Fruit fly (Drosophila melanogaster) whole organism, prepupa: ENCODE data around the gene CG13654.

Source experiments
- CG10669 ChIP-seq: fragments of 200-800 bp; sonication (Bioruptor generic); optimal IDR thresholded peaks from 3 replicates; lab custom pipeline; 2018; ENCODE audit warnings: missing biosample characterization, mild to moderate bottlenecking, missing genetic modification characterization, moderate library complexity
- CG11294 ChIP-seq: fragments of 200-800 bp; sonication (Bioruptor generic); IDR thresholded peaks from 2 replicates; pipeline ENCODE4 v1.3.6; 2022; ENCODE audit warnings: missing biosample characterization, missing genetic modification characterization
- CG11762 ChIP-seq: fragments of 200-800 bp; sonication (Bioruptor generic); optimal IDR thresholded peaks from 3 replicates; lab custom pipeline; 2016; ENCODE audit warnings: missing biosample characterization, missing genetic modification characterization; ENCODE audit not compliant: insufficient read depth
- CG11902 ChIP-seq: fragments of 200-800 bp; sonication (Bioruptor generic); optimal IDR thresholded peaks from 3 replicates; lab custom pipeline; 2016; ENCODE audit warnings: missing biosample characterization, missing genetic modification characterization
- CG15336 ChIP-seq: fragments of 200-800 bp; sonication (Bioruptor generic); IDR thresholded peaks from 2 replicates; pipeline ENCODE4 v1.3.6; 2022; ENCODE audit warnings: missing biosample characterization, missing genetic modification characterization
- CG1621 ChIP-seq: fragments of 200-800 bp; sonication (Bioruptor generic); optimal IDR thresholded peaks from 3 replicates; lab custom pipeline; 2018; ENCODE audit warnings: missing biosample characterization, mild to moderate bottlenecking, missing genetic modification characterization
- CG16779 ChIP-seq: fragments of 200-800 bp; sonication (Bioruptor generic); optimal IDR thresholded peaks from 3 replicates; lab custom pipeline; 2017; ENCODE audit warnings: missing biosample characterization, mild to moderate bottlenecking, missing genetic modification characterization
- CG3032 ChIP-seq: fragments of 200-800 bp; optimal IDR thresholded peaks from 2 replicates; lab custom pipeline; 2019; ENCODE audit warnings: missing biosample characterization, mild to moderate bottlenecking, missing genetic modification characterization, moderate library complexity
- CG31627 ChIP-seq: fragments of 200-800 bp; sonication (Bioruptor generic); optimal IDR thresholded peaks from 3 replicates; lab custom pipeline; 2016; ENCODE audit warnings: missing biosample characterization, missing genetic modification characterization
- CG34406 ChIP-seq: fragments of 200-800 bp; sonication (Bioruptor generic); optimal IDR thresholded peaks from 3 replicates; lab custom pipeline; 2016; ENCODE audit warnings: missing biosample characterization, missing genetic modification characterization
- CG4318 ChIP-seq: fragments of 200-800 bp; sonication (Bioruptor generic); optimal IDR thresholded peaks from 3 replicates; lab custom pipeline; 2017; ENCODE audit warnings: missing biosample characterization, mild to moderate bottlenecking, missing genetic modification characterization
- CG6163 ChIP-seq: fragments of 200-800 bp; sonication (Bioruptor generic); IDR thresholded peaks from 3 replicates; pipeline ENCODE4 v1.3.6; 2022; ENCODE audit warnings: missing biosample characterization, missing genetic modification characterization
- CG6276 ChIP-seq: fragments of 200-800 bp; sonication (Bioruptor generic); optimal IDR thresholded peaks from 2 replicates; lab custom pipeline; 2017; ENCODE audit warnings: missing biosample characterization, mild to moderate bottlenecking, missing genetic modification characterization
- CG6854 ChIP-seq: fragments of 200-800 bp; sonication (Bioruptor generic); optimal IDR thresholded peaks from 2 replicates; lab custom pipeline; 2017; ENCODE audit warnings: missing biosample characterization, mild to moderate bottlenecking, missing genetic modification characterization
- CG7368 ChIP-seq: fragments of 200-800 bp; sonication (Bioruptor generic); optimal IDR thresholded peaks from 3 replicates; lab custom pipeline; 2016; ENCODE audit warnings: missing biosample characterization, missing genetic modification characterization
- CG8319 ChIP-seq: fragments of 200-800 bp; sonication (Bioruptor generic); optimal IDR thresholded peaks from 3 replicates; lab custom pipeline; 2016; ENCODE audit warnings: missing biosample characterization, missing genetic modification characterization
- CG8632 ChIP-seq: fragments of 200-800 bp; sonication (Bioruptor generic); optimal IDR thresholded peaks from 3 replicates; lab custom pipeline; 2016; ENCODE audit warnings: missing biosample characterization, missing genetic modification characterization
- CG9139 ChIP-seq: fragments of 200-800 bp; sonication (Bioruptor generic); optimal IDR thresholded peaks from 3 replicates; lab custom pipeline; 2017; ENCODE audit warnings: missing biosample characterization, mild to moderate bottlenecking, missing genetic modification characterization
- Eip78C ChIP-seq: fragments of 200-800 bp; sonication (Bioruptor generic); peaks from one replicate; lab custom pipeline; 2016; ENCODE audit warnings: missing biosample characterization, missing genetic modification characterization
- Eip93F ChIP-seq: fragments of 200-800 bp; sonication (Bioruptor generic); optimal IDR thresholded peaks from 2 replicates; lab custom pipeline; 2016; ENCODE audit warnings: missing biosample characterization, mild to moderate bottlenecking, missing genetic modification characterization
- Ets21C ChIP-seq: fragments of 200-800 bp; sonication (Bioruptor generic); optimal IDR thresholded peaks from 3 replicates; lab custom pipeline; 2016; ENCODE audit warnings: missing biosample characterization, missing genetic modification characterization
- Ets96B ChIP-seq: fragments of 200-800 bp; optimal IDR thresholded peaks from 2 replicates; lab custom pipeline; 2019; ENCODE audit warnings: missing biosample characterization, mild to moderate bottlenecking, missing genetic modification characterization, moderate library complexity
- Gug ChIP-seq: fragments of 200-800 bp; sonication (Bioruptor generic); IDR thresholded peaks from 2 replicates; pipeline ENCODE4 v1.3.6; 2022; ENCODE audit warnings: missing biosample characterization, missing genetic modification characterization
- Hr39 ChIP-seq: fragments of 200-800 bp; sonication (Bioruptor generic); optimal IDR thresholded peaks from 2 replicates; lab custom pipeline; 2016; ENCODE audit warnings: missing biosample characterization, missing genetic modification characterization
- Hr4 ChIP-seq: fragments of 200-800 bp; sonication (Bioruptor generic); optimal IDR thresholded peaks from 3 replicates; lab custom pipeline; 2016; ENCODE audit warnings: missing biosample characterization, missing genetic modification characterization
- Lpt ChIP-seq: fragments of 200-800 bp; sonication (Bioruptor generic); optimal IDR thresholded peaks from 3 replicates; lab custom pipeline; 2016; ENCODE audit warnings: missing biosample characterization, missing genetic modification characterization
- Met ChIP-seq: fragments of 200-800 bp; sonication (Bioruptor generic); optimal IDR thresholded peaks from 3 replicates; lab custom pipeline; 2016; ENCODE audit warnings: missing biosample characterization, missing genetic modification characterization
- Smox ChIP-seq: fragments of 200-800 bp; sonication (Bioruptor generic); optimal IDR thresholded peaks from 3 replicates; lab custom pipeline; 2016; ENCODE audit warnings: missing biosample characterization, missing genetic modification characterization
- Sox102F ChIP-seq: fragments of 200-800 bp; sonication (Bioruptor generic); optimal IDR thresholded peaks from 2 replicates; lab custom pipeline; 2016; ENCODE audit warnings: missing biosample characterization, mild to moderate bottlenecking, missing genetic modification characterization
- Sox15 ChIP-seq: fragments of 200-800 bp; sonication (Bioruptor generic); optimal IDR thresholded peaks from 3 replicates; lab custom pipeline; 2016; ENCODE audit warnings: missing biosample characterization, missing genetic modification characterization
- achi ChIP-seq: fragments of 200-800 bp; sonication (Bioruptor generic); optimal IDR thresholded peaks from 3 replicates; lab custom pipeline; 2016; ENCODE audit warnings: missing biosample characterization, missing genetic modification characterization
- acj6 ChIP-seq: fragments of 200-800 bp; sonication (Bioruptor generic); optimal IDR thresholded peaks from 3 replicates; lab custom pipeline; 2016; ENCODE audit warnings: missing biosample characterization, missing genetic modification characterization
- dsx ChIP-seq: fragments of 200-800 bp; optimal IDR thresholded peaks from 3 replicates; lab custom pipeline; 2019; ENCODE audit warnings: missing biosample characterization, mild to moderate bottlenecking, missing genetic modification characterization, moderate library complexity; ENCODE audit not compliant: poor library complexity, severe bottlenecking
- eg ChIP-seq: fragments of 200-800 bp; sonication (Bioruptor generic); IDR thresholded peaks from 3 replicates; pipeline ENCODE4 v1.3.6; 2022; ENCODE audit warnings: missing biosample characterization, missing genetic modification characterization
- esn ChIP-seq: fragments of 200-800 bp; sonication (Bioruptor generic); optimal IDR thresholded peaks from 2 replicates; lab custom pipeline; 2016; ENCODE audit warnings: missing biosample characterization, mild to moderate bottlenecking, missing genetic modification characterization, moderate library complexity
- fd59A ChIP-seq: fragments of 200-800 bp; sonication (Bioruptor generic); optimal IDR thresholded peaks from 2 replicates; lab custom pipeline; 2017; ENCODE audit warnings: missing biosample characterization, mild to moderate bottlenecking, missing genetic modification characterization, missing genetic modification reagents
- fkh ChIP-seq: fragments of 200-800 bp; sonication (Bioruptor generic); optimal IDR thresholded peaks from 3 replicates; lab custom pipeline; 2017; ENCODE audit warnings: missing biosample characterization, mild to moderate bottlenecking, missing genetic modification characterization, moderate library complexity
- lz ChIP-seq: fragments of 200-800 bp; sonication (Bioruptor generic); optimal IDR thresholded peaks from 3 replicates; lab custom pipeline; 2016; ENCODE audit warnings: missing biosample characterization, missing genetic modification characterization
- net ChIP-seq: fragments of 200-800 bp; sonication (Bioruptor generic); optimal IDR thresholded peaks from 3 replicates; lab custom pipeline; 2016; ENCODE audit warnings: missing biosample characterization, missing genetic modification characterization
- pdm3 ChIP-seq: fragments of 200-800 bp; sonication (Bioruptor generic); optimal IDR thresholded peaks from 3 replicates; lab custom pipeline; 2016; ENCODE audit warnings: missing biosample characterization, missing genetic modification characterization
- salr ChIP-seq, 2 experiments: fragments of 200-800 bp; sonication (Bioruptor generic); optimal IDR thresholded peaks; 3 replicates each; lab custom pipeline; 2016 to 2018; ENCODE audit warnings: missing biosample characterization in 2 of 2, missing genetic modification characterization in 2 of 2, mild to moderate bottlenecking in 1 of 2
- spab ChIP-seq: fragments of 200-800 bp; sonication (Bioruptor generic); optimal IDR thresholded peaks from 2 replicates; lab custom pipeline; 2017; ENCODE audit warnings: missing biosample characterization, mild to moderate bottlenecking, missing genetic modification characterization, missing genetic modification reagents
- svp ChIP-seq: fragments of 200-800 bp; sonication (Bioruptor generic); peaks from one replicate; lab custom pipeline; 2016; ENCODE audit warnings: missing biosample characterization, missing genetic modification characterization
- topi ChIP-seq: fragments of 200-800 bp; sonication (Bioruptor generic); optimal IDR thresholded peaks from 3 replicates; lab custom pipeline; 2016; ENCODE audit warnings: missing biosample characterization, missing genetic modification characterization
- vri ChIP-seq: fragments of 200-800 bp; sonication (Bioruptor generic); optimal IDR thresholded peaks from 3 replicates; lab custom pipeline; 2016; ENCODE audit warnings: missing biosample characterization, mild to moderate bottlenecking, missing genetic modification characterization

CG13654 gene

dm6 chr3R:25193726-25194204 lies 5.9 kb upstream of the CG13654 start, which contains the start of gene lobo (continued):
- no peak for TF ChIP-seq svp (GFP tag; lab: Kevin White, UChicago)
- TF ChIP-seq Met (GFP tag; lab: Kevin White, UChicago), result peak; percentile 35
- no peak for TF ChIP-seq CG8632 (GFP tag; lab: Kevin White, UChicago)
- no peak for TF ChIP-seq CG8319 (GFP tag; lab: Kevin White, UChicago)
- TF ChIP-seq CG16779, result no peak
- TF ChIP-seq CG6854 (GFP tag; lab: Kevin White, UChicago), result peak; percentile 96
- no peak for TF ChIP-seq salr (GFP tag; optimal IDR thresholded peaks at IDR 0.05; lab: Kevin White, UChicago)
- peak; percentile 66; the same call in 2 of the 3 replicates for TF ChIP-seq CG6163 (GFP tag; lab: Robert Waterston, UW)
- TF ChIP-seq CG11762 (GFP tag; lab: Kevin White, UChicago), result no peak
- peak; percentile 15 for TF ChIP-seq CG31627
- no peak for TF ChIP-seq CG34406 (GFP tag; lab: Kevin White, UChicago)
- TF ChIP-seq CG7368 (GFP tag; lab: Kevin White, UChicago), result no peak
- no peak for TF ChIP-seq fd59A (GFP tag; lab: Kevin White, UChicago)
- TF ChIP-seq acj6 (GFP tag; lab: Kevin White, UChicago), result no peak
- peak; percentile 33 for TF ChIP-seq CG3032 (tag; lab: Kevin White, UChicago)
- TF ChIP-seq spab (GFP tag; lab: Kevin White, UChicago), result no peak
- TF ChIP-seq Hr4 (GFP tag; lab: Kevin White, UChicago), result no peak
- TF ChIP-seq Gug, result no peak
- no peak for TF ChIP-seq Sox15
- TF ChIP-seq CG11294, result no peak
- TF ChIP-seq CG4318 (GFP tag; lab: Kevin White, UChicago), result no peak
- no peak for TF ChIP-seq net (GFP tag; lab: Kevin White, UChicago)
- no peak for TF ChIP-seq CG11902 (GFP tag; lab: Kevin White, UChicago)
- TF ChIP-seq esn (GFP tag; lab: Kevin White, UChicago), result no peak
- TF ChIP-seq CG15336, result no peak
- TF ChIP-seq achi, result no peak
- TF ChIP-seq Lpt (GFP tag; lab: Kevin White, UChicago), result no peak
- no peak for TF ChIP-seq Eip93F (GFP tag; lab: Kevin White, UChicago)
- TF ChIP-seq vri (GFP tag; lab: Kevin White, UChicago), result no peak
- no peak for TF ChIP-seq Ets21C (GFP tag; lab: Kevin White, UChicago)
- no peak for TF ChIP-seq dsx
- TF ChIP-seq CG1621, result no peak
- peak; percentile 3 for TF ChIP-seq Smox (GFP tag; lab: Kevin White, UChicago)

dm6 chr3R:25194723-25195577 lies 4.7 kb upstream of the CG13654 start, which contains the start of gene CG13653:
TSS of gene CG13653 (plus strand) at chr3R:25195527.
- TF ChIP-seq CG15336 (no peak), svp (GFP tag; lab: Kevin White, UChicago) (no peak), Eip93F (GFP tag; lab: Kevin White, UChicago) (no peak), CG34406 (GFP tag; lab: Kevin White, UChicago) (no peak), CG1621 (no peak)

- TF ChIP-seq Met (GFP tag; lab: Kevin White, UChicago) (no peak), Hr39 (GFP tag; lab: Kevin White, UChicago) (no peak), fd59A (GFP tag; lab: Kevin White, UChicago) (no peak), CG6854 (GFP tag; lab: Kevin White, UChicago) (peak; percentile 89), topi (GFP tag; lab: Kevin White, UChicago) (no peak), CG16779 (no peak), eg (GFP tag; lab: Robert Waterston, UW) (no peak), lz (GFP tag; lab: Kevin White, UChicago) (no peak), esn (GFP tag; lab: Kevin White, UChicago) (no peak), CG31627 (no peak), spab (GFP tag; lab: Kevin White, UChicago) (no peak), Ets96B (tag; lab: Kevin White, UChicago) (no peak), CG6276 (GFP tag; lab: Kevin White, UChicago) (no peak), CG9139 (peak; percentile 42), fkh (GFP tag; lab: Kevin White, UChicago) (no peak), Sox102F (peak; percentile 9), vri (GFP tag; lab: Kevin White, UChicago) (peak; percentile 57), Smox (GFP tag; lab: Kevin White, UChicago) (no peak), CG10669 (GFP tag; lab: Kevin White, UChicago) (no peak), Hr4 (GFP tag; lab: Kevin White, UChicago) (no peak), CG3032 (tag; lab: Kevin White, UChicago) (no peak), pdm3 (GFP tag; lab: Kevin White, UChicago) (no peak), Eip78C (GFP tag; lab: Kevin White, UChicago) (peak; percentile 10)
Observed at dm6 chr3R:25205413-25205977, 5.9 kb downstream of the CG13654 start.
